Fruit fly (Drosophila melanogaster) whole organism, prepupa: ENCODE results near the gene upd2.

Experiments
- CG31627 ChIP-seq: fragments of 200-800 bp; sonication (Bioruptor generic); optimal IDR thresholded peaks from 3 replicates; lab custom pipeline; 2016; ENCODE audit warnings: missing biosample characterization, missing genetic modification characterization
- CG6276 ChIP-seq: fragments of 200-800 bp; sonication (Bioruptor generic); optimal IDR thresholded peaks from 2 replicates; lab custom pipeline; 2017; ENCODE audit warnings: missing biosample characterization, mild to moderate bottlenecking, missing genetic modification characterization
- CG7368 ChIP-seq: fragments of 200-800 bp; sonication (Bioruptor generic); optimal IDR thresholded peaks from 3 replicates; lab custom pipeline; 2016; ENCODE audit warnings: missing biosample characterization, missing genetic modification characterization
- CG8632 ChIP-seq: fragments of 200-800 bp; sonication (Bioruptor generic); optimal IDR thresholded peaks from 3 replicates; lab custom pipeline; 2016; ENCODE audit warnings: missing biosample characterization, missing genetic modification characterization
- Hr39 ChIP-seq: fragments of 200-800 bp; sonication (Bioruptor generic); optimal IDR thresholded peaks from 2 replicates; lab custom pipeline; 2016; ENCODE audit warnings: missing biosample characterization, missing genetic modification characterization
- Met ChIP-seq: fragments of 200-800 bp; sonication (Bioruptor generic); optimal IDR thresholded peaks from 3 replicates; lab custom pipeline; 2016; ENCODE audit warnings: missing biosample characterization, missing genetic modification characterization
- OdsH ChIP-seq: fragments of 200-800 bp; sonication (Bioruptor generic); optimal IDR thresholded peaks from 3 replicates; lab custom pipeline; 2016; ENCODE audit warnings: missing biosample characterization, missing genetic modification characterization
- ss ChIP-seq, 2 experiments: fragments of 200-800 bp; sonication (Bioruptor generic); optimal IDR thresholded peaks; 2 replicates in 1 of 2; 3 replicates in 1 of 2; lab custom pipeline; 2017 to 2018; ENCODE audit warnings: mild to moderate bottlenecking in 2 of 2, missing biosample characterization in 2 of 2, missing genetic modification characterization in 2 of 2, moderate library complexity in 1 of 2

- no peak for TF ChIP-seq CG6276 (GFP tag; lab: Kevin White, UChicago)
- TF ChIP-seq OdsH = peak; percentile 27
- peak; percentile 21 for TF ChIP-seq CG31627 (GFP tag; lab: Kevin White, UChicago)
- no peak for TF ChIP-seq ss (GFP tag; optimal IDR thresholded peaks at IDR 0.05; lab: Kevin White, UChicago)
- peak; percentile 16 for TF ChIP-seq Hr39 (GFP tag; lab: Kevin White, UChicago)
- no peak for TF ChIP-seq CG8632
- TF ChIP-seq CG7368 = no peak
- no peak for TF ChIP-seq Met (GFP tag; lab: Kevin White, UChicago)
Observed at dm6 chrX:18239301-18239700, 3.8 kb downstream of the upd2 start.
